Worm (Caenorhabditis elegans) whole organism, L2 larva: ENCODE data around the gene phy-2.

Source experiments
- ama-1 ChIP-seq: fragments of 150-350 bp; optimal IDR thresholded peaks from 2 replicates; lab custom pipeline; 2018; ENCODE audit warnings: inconsistent platforms
- ceh-82 ChIP-seq: fragments of 150-350 bp; optimal IDR thresholded peaks from 2 replicates; lab custom pipeline; 2014; ENCODE audit warnings: missing biosample characterization, missing genetic modification characterization
- egl-27 ChIP-seq: sonication (generic microtip); optimal IDR thresholded peaks from 3 replicates; lab custom pipeline; 2017; ENCODE audit warnings: missing biosample characterization, missing genetic modification reagents, missing genetic modification characterization
- fos-1 ChIP-seq: fragments of 150-350 bp; optimal IDR thresholded peaks from 2 replicates; lab custom pipeline; 2014; ENCODE audit warnings: missing biosample characterization, missing genetic modification characterization

ce11 chrIV:12208984-12209676, 6.7 kb downstream of the phy-2 start, which contains the start of the genes marb-1 and F35G2.3:
- TF ChIP-seq ceh-82 (tag; lab: Kevin White, UChicago) (no peak), fos-1 (tag; lab: Kevin White, UChicago) (no peak), egl-27 (tag; lab: Kevin White, UChicago) (no peak), ama-1 (lab: Kevin White, UChicago) (no peak)
